Worm (Caenorhabditis elegans) whole organism, L4/young adult: ENCODE measurements around the gene Y43F8B.18.

ENCODE experiments used
- W03F9.2 ChIP-seq: fragments of 150-350 bp; optimal IDR thresholded peaks from 2 replicates; lab custom pipeline; 2014; ENCODE audit warnings: missing biosample characterization, missing genetic modification characterization
- him-1 ChIP-seq: sonication (generic microtip); optimal IDR thresholded peaks from 2 replicates; lab custom pipeline; 2016; ENCODE audit warnings: missing genotype, missing genetic modification reagents, missing genetic modification characterization, missing compliant biosample characterization

- TF ChIP-seq him-1 (no peak), W03F9.2 (tag; lab: Kevin White, UChicago) (no peak)
Observed at ce11 chrV:19501389-19501788, 15.6 kb downstream of the Y43F8B.18 start.
